Worm (Caenorhabditis elegans) whole organism, young adult: ENCODE data around the gene M03B6.3.
A peak's percentile ranks its signal among the peaks of the same experiment; 100 is the strongest.

Experiments
- B0261.1 ChIP-seq: sonication (generic microtip); optimal IDR thresholded peaks from 2 replicates; lab custom pipeline; 2016; ENCODE audit warnings: mild to moderate bottlenecking, missing genetic modification characterization, moderate library complexity, missing compliant biosample characterization
- B0336.3 ChIP-seq: fragments of 200-800 bp; sonication (Bioruptor generic); IDR thresholded peaks from 2 replicates; pipeline ENCODE4 v1.3.6; 2022; ENCODE audit warnings: missing genetic modification characterization, missing compliant biosample characterization
- C06A6.2 ChIP-seq: fragments of 200-800 bp; sonication (Bioruptor generic); conservative IDR thresholded peaks from 2 replicates; pipeline ENCODE4 v1.3.6; 2022; ENCODE audit warnings: missing genetic modification characterization, missing compliant biosample characterization
- F33H1.4 ChIP-seq: fragments of 200-800 bp; sonication (Bioruptor generic); IDR thresholded peaks from 2 replicates; pipeline ENCODE4 v1.3.6; 2022; ENCODE audit warnings: missing genetic modification reagents, missing genetic modification characterization, missing compliant biosample characterization
- F39B2.1 ChIP-seq: fragments of 200-800 bp; sonication (Bioruptor generic); IDR thresholded peaks from 2 replicates; pipeline ENCODE4 v1.3.6; 2022; ENCODE audit warnings: missing genetic modification reagents, missing genetic modification characterization, missing compliant biosample characterization
- F57A8.1 ChIP-seq: fragments of 200-800 bp; sonication (Bioruptor generic); optimal IDR thresholded peaks from 2 replicates; lab custom pipeline; 2018; ENCODE audit warnings: mild to moderate bottlenecking, missing genetic modification characterization, moderate library complexity, missing compliant biosample characterization
- F57C9.4 ChIP-seq: sonication (generic microtip); optimal IDR thresholded peaks from 2 replicates; lab custom pipeline; 2017; ENCODE audit warnings: mild to moderate bottlenecking, missing genetic modification characterization, missing compliant biosample characterization
- T07F8.4 ChIP-seq: sonication (generic microtip); optimal IDR thresholded peaks from 2 replicates; lab custom pipeline; 2016; ENCODE audit warnings: mild to moderate bottlenecking, missing genetic modification characterization, moderate library complexity, missing compliant biosample characterization
- Y53F4B.3 ChIP-seq: fragments of 200-800 bp; sonication (Bioruptor generic); IDR thresholded peaks from 2 replicates; pipeline ENCODE4 v1.3.6; 2022; ENCODE audit warnings: missing genetic modification reagents, missing genetic modification characterization, missing compliant biosample characterization
- ZK185.1 ChIP-seq: sonication (generic microtip); optimal IDR thresholded peaks from 2 replicates; lab custom pipeline; 2016; ENCODE audit warnings: mild to moderate bottlenecking, missing genetic modification characterization, missing compliant biosample characterization; ENCODE audit not compliant: poor library complexity, severe bottlenecking
- athp-1 ChIP-seq: sonication (generic microtip); optimal IDR thresholded peaks from 2 replicates; lab custom pipeline; 2017; ENCODE audit warnings: mild to moderate bottlenecking, missing genetic modification characterization, missing compliant biosample characterization
- ceh-100 ChIP-seq: fragments of 200-800 bp; sonication (Bioruptor generic); IDR thresholded peaks from 2 replicates; pipeline ENCODE4 v1.3.6; 2022; ENCODE audit warnings: missing genetic modification reagents, missing genetic modification characterization, missing compliant biosample characterization
- ceh-91 ChIP-seq: fragments of 200-800 bp; sonication (Bioruptor generic); IDR thresholded peaks from 2 replicates; pipeline ENCODE4 v1.3.6; 2022; ENCODE audit warnings: missing genetic modification reagents, missing genetic modification characterization, missing compliant biosample characterization
- efl-1 ChIP-seq: fragments of 150-350 bp; optimal IDR thresholded peaks from 2 replicates; lab custom pipeline; 2014; ENCODE audit warnings: missing biosample characterization, missing genetic modification reagents, missing genetic modification characterization
- egl-44 ChIP-seq: fragments of 200-800 bp; sonication (Bioruptor generic); IDR thresholded peaks from 2 replicates; pipeline ENCODE4 v1.3.6; 2022; ENCODE audit warnings: missing genetic modification reagents, missing genetic modification characterization, missing compliant biosample characterization
- him-1 ChIP-seq: sonication (generic microtip); optimal IDR thresholded peaks from 2 replicates; lab custom pipeline; 2016; ENCODE audit warnings: missing genotype, missing genetic modification reagents, missing genetic modification characterization, missing compliant biosample characterization
- hlh-12 ChIP-seq: sonication (generic microtip); optimal IDR thresholded peaks from 2 replicates; lab custom pipeline; 2016; ENCODE audit warnings: missing genetic modification characterization, missing compliant biosample characterization
- lin-26 ChIP-seq: fragments of 200-800 bp; sonication (Bioruptor generic); IDR thresholded peaks from 2 replicates; pipeline ENCODE4 v1.3.6; 2022; ENCODE audit warnings: missing genetic modification reagents, missing genetic modification characterization, missing compliant biosample characterization
- lin-35 ChIP-seq, 3 experiments: fragments of 150-350 bp in 2 of 3; sonication (generic microtip) in 1 of 3; optimal IDR thresholded peaks; 2 replicates each; lab custom pipeline; 2014 to 2018; ENCODE audit warnings: missing biosample characterization in 3 of 3, missing genetic modification characterization in 3 of 3, missing genetic modification reagents in 3 of 3
- lin-40 ChIP-seq: sonication (generic microtip); optimal IDR thresholded peaks from 2 replicates; lab custom pipeline; 2016; ENCODE audit warnings: missing genetic modification characterization, mild to moderate bottlenecking, missing compliant biosample characterization, missing genotype, missing genetic modification reagents
- lin-54 ChIP-seq: fragments of 200-800 bp; sonication (Bioruptor generic); optimal IDR thresholded peaks from 2 replicates; lab custom pipeline; 2018; ENCODE audit warnings: mild to moderate bottlenecking, missing genetic modification characterization, missing compliant biosample characterization
- madf-3 ChIP-seq: fragments of 200-800 bp; sonication (Bioruptor generic); IDR thresholded peaks from 2 replicates; pipeline ENCODE4 v1.3.6; 2022; ENCODE audit warnings: missing genetic modification reagents, missing genetic modification characterization, missing compliant biosample characterization
- madf-6 ChIP-seq: fragments of 200-800 bp; sonication (Bioruptor generic); IDR thresholded peaks from 2 replicates; pipeline ENCODE4 v1.3.6; 2022; ENCODE audit warnings: missing genetic modification reagents, missing genetic modification characterization, missing compliant biosample characterization
- mes-4 ChIP-seq: sonication (generic microtip); optimal IDR thresholded peaks from 2 replicates; lab custom pipeline; 2016; ENCODE audit warnings: missing genotype, missing genetic modification characterization, missing compliant biosample characterization
- nfyb-1 ChIP-seq: fragments of 200-800 bp; sonication (Bioruptor generic); IDR thresholded peaks from 2 replicates; pipeline ENCODE4 v1.3.6; 2022; ENCODE audit warnings: missing genetic modification reagents, missing genetic modification characterization, missing compliant biosample characterization
- nhr-80 ChIP-seq: sonication (generic microtip); optimal IDR thresholded peaks from 2 replicates; lab custom pipeline; 2016; ENCODE audit warnings: missing genetic modification characterization, missing compliant biosample characterization
- pbrm-1 ChIP-seq: fragments of 200-800 bp; sonication (Bioruptor generic); IDR thresholded peaks from 2 replicates; pipeline ENCODE4 v1.3.6; 2022; ENCODE audit warnings: missing genetic modification reagents, missing genetic modification characterization, missing compliant biosample characterization
- snpc-1.1 ChIP-seq: sonication (generic microtip); optimal IDR thresholded peaks from 2 replicates; lab custom pipeline; 2017; ENCODE audit warnings: missing genetic modification characterization, mild to moderate bottlenecking, missing compliant biosample characterization, antibody characterized with exemption, moderate library complexity, missing genotype, missing genetic modification reagents; ENCODE audit not compliant: insufficient read depth
- snpc-4 ChIP-seq, 5 experiments: fragments of 150-350 bp in 1 of 5; sonication (generic microtip) in 4 of 5; optimal IDR thresholded peaks; 2 replicates each; lab custom pipeline; 2014 to 2018; ENCODE audit warnings: missing genetic modification characterization in 5 of 5, missing biosample characterization in 3 of 5, antibody characterized with exemption in 2 of 5, mild to moderate bottlenecking in 2 of 5, missing compliant biosample characterization in 2 of 5, missing genotype in 2 of 5, moderate library complexity in 2 of 5, missing genetic modification reagents in 1 of 5
- tbp1 ChIP-seq: fragments of 200-800 bp; sonication (Bioruptor generic); optimal IDR thresholded peaks from 2 replicates; lab custom pipeline; 2018; ENCODE audit warnings: mild to moderate bottlenecking, missing genetic modification characterization, missing compliant biosample characterization
- zim-3 ChIP-seq: sonication (generic microtip); optimal IDR thresholded peaks from 2 replicates; lab custom pipeline; 2017; ENCODE audit warnings: mild to moderate bottlenecking, missing genetic modification characterization, moderate library complexity, missing compliant biosample characterization
- ztf-25 ChIP-seq: fragments of 200-800 bp; sonication (Bioruptor generic); IDR thresholded peaks from 2 replicates; pipeline ENCODE4 v1.3.6; 2022; ENCODE audit warnings: missing genetic modification reagents, missing genetic modification characterization, missing compliant biosample characterization

Gene M03B6.3

ce11 chrX:13840336-13840735 lies 23.8 kb downstream of the M03B6.3 start:
- TF ChIP-seq F57A8.1 (GFP tag; lab: Kevin White, UChicago) (no peak), pbrm-1 (no peak), ceh-91 (GFP tag; lab: Robert Waterston, UW) (no peak), egl-44 (GFP tag; lab: Robert Waterston, UW) (no peak), lin-26 (GFP tag; lab: Robert Waterston, UW) (no peak), athp-1 (tag; lab: Kevin White, UChicago) (no peak)

ce11 chrX:13838019-13838418 lies 26.1 kb downstream of the M03B6.3 start:
- TF ChIP-seq T07F8.4 (tag; lab: Kevin White, UChicago) (no peak), tbp1 (no peak), ceh-100 (GFP tag; lab: Robert Waterston, UW) (no peak), B0336.3 (GFP tag; lab: Robert Waterston, UW) (no peak), ZK185.1 (tag; lab: Kevin White, UChicago) (no peak), Y53F4B.3 (GFP tag; lab: Robert Waterston, UW) (no peak), madf-6 (GFP tag; lab: Robert Waterston, UW) (no peak), C06A6.2 (GFP tag; lab: Robert Waterston, UW) (no peak), zim-3 (tag; lab: Kevin White, UChicago) (no peak), madf-3 (GFP tag; lab: Robert Waterston, UW) (no peak), nhr-80 (tag; lab: Kevin White, UChicago) (no peak), B0261.1 (no peak), ztf-25 (no peak), lin-40 (no peak)

ce11 chrX:13834127-13834526 lies 30.0 kb downstream of the M03B6.3 start, which contains the start of gene F19D8.2:
TSS of gene F19D8.2 (plus strand) at chrX:13834427.
- TF ChIP-seq efl-1 (GFP tag; lab: Kevin White, UChicago): no peak

ce11 chrX:13833448-13833847 lies 30.6 kb downstream of the M03B6.3 start:
- peak; percentile 37; the same call in 1 of the 2 replicates for TF ChIP-seq ztf-25
- TF ChIP-seq him-1 (tag; lab: Kevin White, UChicago): no peak
- peak; percentile 25 for TF ChIP-seq snpc-1.1 (tag; lab: Kevin White, UChicago)
- TF ChIP-seq snpc-4 (GFP tag; optimal IDR thresholded peaks at IDR 0.05; lab: Kevin White, UChicago): no peak
- peak in 2 of 4 experiments; percentile 81 to 90 for TF ChIP-seq snpc-4 (tag; optimal IDR thresholded peaks at IDR 0.05; lab: Kevin White, UChicago)
- TF ChIP-seq F57C9.4 (tag; lab: Kevin White, UChicago): no peak
- TF ChIP-seq lin-54 (GFP tag; lab: Kevin White, UChicago): no peak
- TF ChIP-seq, all 124 proteins: peak for 3

ce11 chrX:13823482-13823881 lies 40.6 kb downstream of the M03B6.3 start, which contains the start of gene twk-23:
TSS of gene twk-23 (minus strand) at chrX:13823582.
- TF ChIP-seq F39B2.1 (no peak), hlh-12 (tag; lab: Kevin White, UChicago) (no peak), lin-40 (no peak), mes-4 (no peak)

- TF ChIP-seq F33H1.4: no peak
- no peak for TF ChIP-seq athp-1 (tag; lab: Kevin White, UChicago)
- no peak for TF ChIP-seq lin-35 (GFP tag; optimal IDR thresholded peaks at IDR 0.05; lab: Kevin White, UChicago)
- TF ChIP-seq T07F8.4 (tag; lab: Kevin White, UChicago): no peak
- no peak for TF ChIP-seq nfyb-1 (GFP tag; lab: Robert Waterston, UW)
These were observed 45.3 kb downstream of the M03B6.3 start for ce11 chrX:13818791-13819190.
